Fruit fly (Drosophila melanogaster): ENCODE results near the gene CG8300.

- TF ChIP-seq CG8478 (optimal IDR thresholded peaks at IDR 0.05) (no peak), CTCF (optimal IDR thresholded peaks at IDR 0.05) (no peak)
These were observed 48.2 kb downstream of the CG8300 start for dm6 chrX:7152851-7153250.
